Worm (Caenorhabditis elegans) whole organism, L4 larva: ENCODE data around the gene syd-1.

ENCODE experiments used
- F10B5.3 ChIP-seq: sonication (generic microtip); optimal IDR thresholded peaks from 2 replicates; lab custom pipeline; 2016; ENCODE audit warnings: mild to moderate bottlenecking, missing genetic modification characterization, missing compliant biosample characterization
- F44E2.7 ChIP-seq: fragments of 200-800 bp; sonication (Bioruptor generic); IDR thresholded peaks from 2 replicates; pipeline ENCODE4 v2.1.2; 2022; ENCODE audit warnings: missing genetic modification characterization, missing compliant biosample characterization
- T20F7.1 ChIP-seq: fragments of 200-800 bp; sonication (Bioruptor generic); optimal IDR thresholded peaks from 2 replicates; lab custom pipeline; 2018; ENCODE audit warnings: mild to moderate bottlenecking, missing genetic modification characterization, missing compliant biosample characterization
- Y105C5A.15 ChIP-seq: fragments of 200-800 bp; sonication (Bioruptor generic); IDR thresholded peaks from 2 replicates; pipeline ENCODE4 v1.3.6; 2022; ENCODE audit warnings: missing genetic modification characterization, missing compliant biosample characterization
- ZK546.5 ChIP-seq, 2 experiments: sonication (generic microtip); optimal IDR thresholded peaks; 2 replicates each; lab custom pipeline; 2017; ENCODE audit warnings: missing biosample characterization in 2 of 2, missing genetic modification characterization in 2 of 2
- aha-1 ChIP-seq: fragments of 150-350 bp; peaks from one replicate; lab custom pipeline; 2014; ENCODE audit warnings: missing biosample characterization, missing genetic modification characterization
- ama-1 ChIP-seq: fragments of 150-350 bp; optimal IDR thresholded peaks from 2 replicates; lab custom pipeline; 2014; ENCODE audit warnings: inconsistent platforms, mixed read lengths
- attf-4 ChIP-seq: sonication (generic microtip); optimal IDR thresholded peaks from 3 replicates; lab custom pipeline; 2017; ENCODE audit warnings: missing biosample characterization, missing genetic modification characterization
- ceh-62 ChIP-seq: sonication (generic microtip); optimal IDR thresholded peaks from 2 replicates; lab custom pipeline; 2017; ENCODE audit warnings: missing biosample characterization, missing genetic modification characterization
- ces-1 ChIP-seq: fragments of 150-350 bp; sonication (generic microtip); optimal IDR thresholded peaks from 4 replicates; lab custom pipeline; 2014; ENCODE audit warnings: missing biosample characterization, missing genetic modification reagents, missing genetic modification characterization
- cey-2 ChIP-seq: sonication (generic microtip); optimal IDR thresholded peaks from 3 replicates; lab custom pipeline; 2017; ENCODE audit warnings: missing genetic modification characterization, mild to moderate bottlenecking, missing compliant biosample characterization, antibody characterized with exemption, borderline replicate concordance; ENCODE audit not compliant: insufficient read depth
- ctbp-1 ChIP-seq: fragments of 200-800 bp; sonication (Bioruptor generic); IDR thresholded peaks from 2 replicates; pipeline ENCODE4 v1.3.6; 2022; ENCODE audit warnings: missing genetic modification reagents, missing genetic modification characterization, missing compliant biosample characterization
- daf-8 ChIP-seq: fragments of 200-800 bp; sonication (Bioruptor generic); IDR thresholded peaks from 2 replicates; pipeline ENCODE4 v1.3.6; 2022; ENCODE audit warnings: missing genetic modification characterization, missing compliant biosample characterization
- dmd-6 ChIP-seq: fragments of 200-800 bp; sonication (Bioruptor generic); IDR thresholded peaks from 2 replicates; pipeline ENCODE4 v1.3.6; 2022; ENCODE audit warnings: missing genetic modification reagents, missing genetic modification characterization, missing compliant biosample characterization
- dmd-8 ChIP-seq: fragments of 200-800 bp; sonication (Bioruptor generic); IDR thresholded peaks from 2 replicates; pipeline ENCODE4 v1.3.6; 2022; ENCODE audit warnings: missing genetic modification characterization, missing compliant biosample characterization
- dpl-1 ChIP-seq: fragments of 150-350 bp; optimal IDR thresholded peaks from 2 replicates; lab custom pipeline; 2014; ENCODE audit warnings: missing biosample characterization, missing genetic modification reagents, missing genetic modification characterization
- duxl-1 ChIP-seq: sonication (generic microtip); optimal IDR thresholded peaks from 2 replicates; lab custom pipeline; 2016; ENCODE audit warnings: mild to moderate bottlenecking, missing genetic modification characterization, moderate library complexity, missing compliant biosample characterization; ENCODE audit not compliant: poor library complexity
- egl-43 ChIP-seq: fragments of 200-800 bp; sonication (Bioruptor generic); IDR thresholded peaks from 2 replicates; pipeline ENCODE4 v1.3.6; 2022; ENCODE audit warnings: missing genetic modification reagents, missing genetic modification characterization, missing compliant biosample characterization
- fos-1 ChIP-seq: fragments of 150-350 bp; optimal IDR thresholded peaks from 2 replicates; lab custom pipeline; 2014; ENCODE audit warnings: missing biosample characterization, missing genetic modification characterization
- hif-1 ChIP-seq, 2 experiments: sonication (generic microtip); optimal IDR thresholded peaks; 2 replicates each; lab custom pipeline; 2016 to 2017; ENCODE audit warnings: missing compliant biosample characterization in 2 of 2, missing genetic modification characterization in 2 of 2, missing genetic modification reagents in 2 of 2, missing genotype in 2 of 2, mild to moderate bottlenecking in 1 of 2
- hlh-11 ChIP-seq: fragments of 200-800 bp; sonication (Bioruptor generic); optimal IDR thresholded peaks from 2 replicates; lab custom pipeline; 2018; ENCODE audit warnings: mild to moderate bottlenecking, missing genetic modification characterization, missing compliant biosample characterization
- hlh-30 ChIP-seq: sonication (generic microtip); optimal IDR thresholded peaks from 2 replicates; lab custom pipeline; 2017; ENCODE audit warnings: antibody characterized with exemption, mild to moderate bottlenecking, missing genetic modification characterization, missing compliant biosample characterization; ENCODE audit not compliant: insufficient read depth
- lin-1 ChIP-seq: fragments of 200-800 bp; sonication (Bioruptor generic); IDR thresholded peaks from 2 replicates; pipeline ENCODE4 v1.3.6; 2022; ENCODE audit warnings: missing genetic modification reagents, missing genetic modification characterization, missing compliant biosample characterization
- lin-29 ChIP-seq: fragments of 200-800 bp; sonication (Bioruptor generic); IDR thresholded peaks from 2 replicates; pipeline ENCODE4 v1.3.6; 2022; ENCODE audit warnings: missing genetic modification reagents, missing genetic modification characterization, missing compliant biosample characterization
- madf-5 ChIP-seq, 2 experiments: fragments of 200-800 bp; sonication (Bioruptor generic); IDR thresholded peaks; 2 replicates each; pipeline ENCODE4 v1.3.6; 2022; ENCODE audit warnings: missing compliant biosample characterization in 2 of 2, missing genetic modification characterization in 2 of 2
- madf-9 ChIP-seq: fragments of 200-800 bp; sonication (Bioruptor generic); conservative IDR thresholded peaks from 2 replicates; pipeline ENCODE4 v1.3.6; 2022; ENCODE audit warnings: missing genetic modification reagents, missing genetic modification characterization, missing compliant biosample characterization
- mdl-1 ChIP-seq, 2 experiments: fragments of 150-350 bp in 1 of 2; sonication (generic microtip) in 1 of 2; optimal IDR thresholded peaks; 2 replicates each; lab custom pipeline; 2014 to 2017; ENCODE audit warnings: missing biosample characterization in 2 of 2, missing genetic modification characterization in 2 of 2
- mdt-29 ChIP-seq: fragments of 200-800 bp; sonication (Bioruptor generic); IDR thresholded peaks from 2 replicates; pipeline ENCODE4 v1.3.6; 2022; ENCODE audit warnings: missing genetic modification reagents, missing genetic modification characterization, missing compliant biosample characterization
- mes-2 ChIP-seq: sonication (generic microtip); optimal IDR thresholded peaks from 2 replicates; lab custom pipeline; 2016; ENCODE audit warnings: missing genotype, mild to moderate bottlenecking, missing genetic modification characterization, missing compliant biosample characterization; ENCODE audit not compliant: poor library complexity, severe bottlenecking
- mxl-2 ChIP-seq: fragments of 200-800 bp; sonication (Bioruptor generic); conservative IDR thresholded peaks from 2 replicates; pipeline ENCODE4 v1.3.6; 2022; ENCODE audit warnings: missing genetic modification reagents, missing genetic modification characterization, missing compliant biosample characterization
- mxl-3 ChIP-seq: fragments of 200-800 bp; sonication (Bioruptor generic); optimal IDR thresholded peaks from 2 replicates; lab custom pipeline; 2018; ENCODE audit warnings: mild to moderate bottlenecking, missing genetic modification characterization, missing compliant biosample characterization
- nhr-10 ChIP-seq: fragments of 150-350 bp; optimal IDR thresholded peaks from 2 replicates; lab custom pipeline; 2014; ENCODE audit warnings: missing biosample characterization, missing genetic modification characterization
- nhr-237 ChIP-seq: sonication (generic microtip); optimal IDR thresholded peaks from 2 replicates; lab custom pipeline; 2017; ENCODE audit warnings: missing biosample characterization, missing genetic modification characterization
- nhr-28 ChIP-seq: fragments of 150-350 bp; optimal IDR thresholded peaks from 2 replicates; lab custom pipeline; 2014; ENCODE audit warnings: missing biosample characterization, missing genetic modification characterization
- nhr-41 ChIP-seq: fragments of 200-800 bp; sonication (Bioruptor generic); IDR thresholded peaks from 2 replicates; pipeline ENCODE4 v1.3.6; 2022; ENCODE audit warnings: missing genetic modification reagents, missing genetic modification characterization, missing compliant biosample characterization
- nhr-48 ChIP-seq: sonication (generic microtip); optimal IDR thresholded peaks from 2 replicates; lab custom pipeline; 2016; ENCODE audit warnings: mild to moderate bottlenecking, missing genetic modification characterization, missing compliant biosample characterization
- nhr-6 ChIP-seq: fragments of 150-350 bp; optimal IDR thresholded peaks from 2 replicates; lab custom pipeline; 2014; ENCODE audit warnings: missing biosample characterization, missing genetic modification characterization
- sdz-12 ChIP-seq: fragments of 200-800 bp; sonication (Bioruptor generic); optimal IDR thresholded peaks from 2 replicates; lab custom pipeline; 2018; ENCODE audit warnings: mild to moderate bottlenecking, missing genetic modification characterization, missing compliant biosample characterization
- skn-1 ChIP-seq: fragments of 150-350 bp; optimal IDR thresholded peaks from 2 replicates; lab custom pipeline; 2014; ENCODE audit warnings: missing biosample characterization, missing genetic modification characterization
- tra-1 ChIP-seq: fragments of 200-800 bp; sonication (Bioruptor generic); IDR thresholded peaks from 2 replicates; pipeline ENCODE4 v1.3.6; 2022; ENCODE audit warnings: missing genetic modification reagents, missing genetic modification characterization, missing compliant biosample characterization
- unc-39 ChIP-seq: sonication (generic microtip); optimal IDR thresholded peaks from 2 replicates; lab custom pipeline; 2017; ENCODE audit warnings: missing biosample characterization, missing genetic modification characterization
- unc-62 ChIP-seq, 3 experiments: fragments of 150-350 bp in 1 of 3; sonication (generic microtip); optimal IDR thresholded peaks in 2 of 3; peaks in 1 of 3; 1 replicate in 1 of 3; 2 replicates in 2 of 3; lab custom pipeline; 2014 to 2017; ENCODE audit warnings: missing biosample characterization in 3 of 3, missing genetic modification characterization in 3 of 3, missing genetic modification reagents in 3 of 3, missing genotype in 1 of 3
- vab-7 ChIP-seq: fragments of 200-800 bp; sonication (Bioruptor generic); IDR thresholded peaks from 2 replicates; pipeline ENCODE4 v1.3.6; 2022; ENCODE audit warnings: missing genetic modification reagents, missing genetic modification characterization, missing compliant biosample characterization
- zfp-3 ChIP-seq: fragments of 200-800 bp; sonication (Bioruptor generic); conservative IDR thresholded peaks from 2 replicates; pipeline ENCODE4 v1.3.6; 2022; ENCODE audit warnings: missing genetic modification reagents, missing genetic modification characterization, missing compliant biosample characterization
- zip-11 ChIP-seq: fragments of 200-800 bp; sonication (Bioruptor generic); IDR thresholded peaks from 2 replicates; pipeline ENCODE4 v1.3.6; 2022; ENCODE audit warnings: missing genetic modification characterization, missing compliant biosample characterization
- ztf-7 ChIP-seq: fragments of 150-350 bp; optimal IDR thresholded peaks from 2 replicates; lab custom pipeline; 2014; ENCODE audit warnings: missing biosample characterization, missing genetic modification characterization

Gene syd-1

ce11 chrII:7631171-7631570 lies 36.5 kb upstream of the syd-1 start:
- TF ChIP-seq daf-8 (GFP tag; lab: Robert Waterston, UW), result no peak
- TF ChIP-seq madf-5 (GFP tag; IDR thresholded peaks at IDR 0.05; lab: Robert Waterston, UW), result no peak
- TF ChIP-seq duxl-1 (tag; lab: Kevin White, UChicago), result no peak
- TF ChIP-seq dpl-1 (GFP tag; lab: Kevin White, UChicago), result no peak
- TF ChIP-seq ceh-62 (tag; lab: Kevin White, UChicago), result no peak
- no peak for TF ChIP-seq vab-7
- TF ChIP-seq unc-39 (tag; lab: Kevin White, UChicago), result no peak
- TF ChIP-seq mxl-2 (GFP tag; lab: Robert Waterston, UW), result no peak
- TF ChIP-seq nhr-48, result peak; percentile 62
- no peak for TF ChIP-seq madf-9 (GFP tag; lab: Robert Waterston, UW)
- 0 out of 2 replicates have a peak, but pooled peaks have one; percentile 14 for TF ChIP-seq ctbp-1
- TF ChIP-seq hlh-11 (tag; lab: Kevin White, UChicago), result peak; percentile 12
- peak; percentile 33 for TF ChIP-seq nhr-28 (tag; lab: Kevin White, UChicago)
- no peak for TF ChIP-seq ztf-7
- no peak for TF ChIP-seq Y105C5A.15 (GFP tag; lab: Robert Waterston, UW)
- TF ChIP-seq mxl-3 (GFP tag; lab: Kevin White, UChicago), result peak; percentile 41
- TF ChIP-seq skn-1, result no peak
- TF ChIP-seq nhr-237 (tag; lab: Kevin White, UChicago), result no peak
- TF ChIP-seq dmd-6 (GFP tag; lab: Robert Waterston, UW), result peak; percentile 23; the same call in 1 of the 2 replicates
- TF ChIP-seq ama-1 (lab: Kevin White, UChicago), result no peak
- no peak for TF ChIP-seq F44E2.7 (GFP tag; lab: Robert Waterston, UW)
- no peak for TF ChIP-seq mdt-29 (GFP tag; lab: Robert Waterston, UW)
- no peak for TF ChIP-seq F10B5.3
- TF ChIP-seq cey-2, result peak; percentile 69
- no peak for TF ChIP-seq lin-1 (GFP tag; lab: Robert Waterston, UW)
- no peak for TF ChIP-seq dmd-8 (GFP tag; lab: Robert Waterston, UW)
- TF ChIP-seq sdz-12 (GFP tag; lab: Kevin White, UChicago), result no peak
- no peak for TF ChIP-seq zfp-3 (GFP tag; lab: Robert Waterston, UW)
- TF ChIP-seq mdl-1 (tag; optimal IDR thresholded peaks at IDR 0.05; lab: Kevin White, UChicago), result peak; percentile 3 to 70
- TF ChIP-seq nhr-10 (tag; lab: Kevin White, UChicago), result peak; percentile 61
- TF ChIP-seq T20F7.1, result no peak
- TF ChIP-seq fos-1 (tag; lab: Kevin White, UChicago), result no peak
- no peak for TF ChIP-seq unc-62 (GFP tag; optimal IDR thresholded peaks at IDR 0.05 in 1 of 2; lab: Kevin White, UChicago)
- no peak for TF ChIP-seq unc-62 (tag; optimal IDR thresholded peaks at IDR 0.05; lab: Kevin White, UChicago)

- TF ChIP-seq zfp-3 (GFP tag; lab: Robert Waterston, UW) (no peak), aha-1 (tag; lab: Kevin White, UChicago) (peak; percentile 93)
These were observed 35.3 kb upstream of the syd-1 start for ce11 chrII:7630052-7630451.

ce11 chrII:7628640-7629039 lies 33.9 kb upstream of the syd-1 start:
- TF ChIP-seq hlh-30 (peak; percentile 53), ZK546.5 (tag; optimal IDR thresholded peaks at IDR 0.05; lab: Kevin White, UChicago) (no peak), mxl-3 (GFP tag; lab: Kevin White, UChicago) (peak; percentile 21)
- TF ChIP-seq, all 104 proteins: peak for 2

ce11 chrII:7624995-7625394 lies 30.3 kb upstream of the syd-1 start:
- 0 out of 2 replicates have a peak, but pooled peaks have one; percentile 31 for TF ChIP-seq egl-43 (GFP tag; lab: Robert Waterston, UW)
- no peak for TF ChIP-seq unc-39 (tag; lab: Kevin White, UChicago)
- TF ChIP-seq nhr-6 (tag; lab: Kevin White, UChicago), result no peak
- TF ChIP-seq vab-7, result 0 out of 2 replicates have a peak, but pooled peaks have one; percentile 30
- TF ChIP-seq attf-4, result no peak
- TF ChIP-seq tra-1 (GFP tag; lab: Robert Waterston, UW), result no peak
- TF ChIP-seq hif-1 (tag; optimal IDR thresholded peaks at IDR 0.05; lab: Kevin White, UChicago), result no peak
- TF ChIP-seq lin-29 (GFP tag; lab: Robert Waterston, UW), result no peak
- no peak for TF ChIP-seq zip-11 (GFP tag; lab: Robert Waterston, UW)
- peak in 1 of 2 experiments; percentile 49 for TF ChIP-seq unc-62 (GFP tag; optimal IDR thresholded peaks at IDR 0.05 in 1 of 2; lab: Kevin White, UChicago)
- no peak for TF ChIP-seq unc-62 (tag; optimal IDR thresholded peaks at IDR 0.05; lab: Kevin White, UChicago)
- no peak for TF ChIP-seq mes-2
- TF ChIP-seq mdt-29 (GFP tag; lab: Robert Waterston, UW), result no peak
- no peak for TF ChIP-seq nhr-41 (GFP tag; lab: Robert Waterston, UW)
- peak; percentile 25 for TF ChIP-seq ces-1 (GFP tag; lab: Kevin White, UChicago)
- TF ChIP-seq T20F7.1, result no peak
